Fruit fly (Drosophila melanogaster) whole organism, embryonic: Measurements from ENCODE around the gene CG8891.
A peak's percentile ranks its signal among the peaks of the same experiment; 100 is the strongest.

Experiments used
- ATbp ChIP-seq: fragments of 200-800 bp; sonication (Bioruptor generic); optimal IDR thresholded peaks from 2 replicates; lab custom pipeline; 2017; ENCODE audit warnings: missing biosample characterization, mild to moderate bottlenecking, missing genetic modification characterization, missing genetic modification reagents
- Abd-B ChIP-seq: fragments of 200-800 bp; sonication (Bioruptor generic); optimal IDR thresholded peaks from 2 replicates; lab custom pipeline; 2018; ENCODE audit warnings: missing biosample characterization, mild to moderate bottlenecking, missing genetic modification characterization, moderate library complexity
- B-H2 ChIP-seq: fragments of 200-800 bp; sonication (Bioruptor generic); optimal IDR thresholded peaks from 2 replicates; lab custom pipeline; 2018; ENCODE audit warnings: missing biosample characterization, mild to moderate bottlenecking, missing genetic modification characterization
- C15 ChIP-seq: fragments of 200-800 bp; sonication (Bioruptor generic); IDR thresholded peaks from 3 replicates; pipeline ENCODE4 v1.3.6; 2022; ENCODE audit warnings: missing biosample characterization, missing genetic modification characterization
- CG10366 ChIP-seq: fragments of 200-800 bp; sonication (Bioruptor generic); IDR thresholded peaks from 2 replicates; pipeline ENCODE4 v1.3.6; 2022; ENCODE audit warnings: missing biosample characterization, missing genetic modification characterization
- CG10654 ChIP-seq: fragments of 200-800 bp; sonication (Bioruptor generic); optimal IDR thresholded peaks from 2 replicates; lab custom pipeline; 2016; ENCODE audit warnings: missing biosample characterization, missing genetic modification characterization
- CG11504 ChIP-seq: fragments of 200-800 bp; sonication (Bioruptor generic); optimal IDR thresholded peaks from 3 replicates; lab custom pipeline; 2019; ENCODE audit warnings: missing biosample characterization, mild to moderate bottlenecking, missing genetic modification characterization, moderate library complexity
- CG11695 ChIP-seq: fragments of 200-800 bp; sonication (Bioruptor generic); IDR thresholded peaks from 3 replicates; pipeline ENCODE4 v1.3.6; 2022; ENCODE audit warnings: missing biosample characterization, missing genetic modification characterization
- CG13894 ChIP-seq: fragments of 200-800 bp; sonication (Bioruptor generic); optimal IDR thresholded peaks from 3 replicates; lab custom pipeline; 2018; ENCODE audit warnings: missing biosample characterization, mild to moderate bottlenecking, missing genetic modification characterization, moderate library complexity
- CG17385 ChIP-seq: fragments of 200-800 bp; sonication (Bioruptor generic); optimal IDR thresholded peaks from 3 replicates; lab custom pipeline; 2018; ENCODE audit warnings: missing biosample characterization, mild to moderate bottlenecking, missing genetic modification characterization
- CG17568 ChIP-seq: fragments of 200-800 bp; sonication (Bioruptor generic); optimal IDR thresholded peaks from 2 replicates; lab custom pipeline; 2018; ENCODE audit warnings: missing biosample characterization, mild to moderate bottlenecking, missing genetic modification characterization, moderate library complexity
- CG2875 ChIP-seq: fragments of 200-800 bp; sonication (Bioruptor generic); optimal IDR thresholded peaks from 2 replicates; lab custom pipeline; 2017; ENCODE audit warnings: missing biosample characterization, mild to moderate bottlenecking, missing genetic modification characterization, missing genetic modification reagents
- CG32772 ChIP-seq: fragments of 200-800 bp; sonication (Bioruptor generic); IDR thresholded peaks from 2 replicates; pipeline ENCODE4 v1.3.6; 2022; ENCODE audit warnings: missing biosample characterization, missing genetic modification characterization
- CG34224 ChIP-seq: fragments of 200-800 bp; sonication (Bioruptor generic); IDR thresholded peaks from 3 replicates; pipeline ENCODE4 v1.3.6; 2022; ENCODE audit warnings: missing biosample characterization, missing genetic modification characterization; ENCODE audit not compliant: partially characterized antibody
- CG43689 ChIP-seq: fragments of 200-800 bp; sonication (Bioruptor generic); IDR thresholded peaks from 2 replicates; pipeline ENCODE4 v1.3.6; 2022; ENCODE audit warnings: missing biosample characterization, missing genetic modification characterization
- CG7928 ChIP-seq: fragments of 200-800 bp; sonication (Bioruptor generic); optimal IDR thresholded peaks from 2 replicates; lab custom pipeline; 2017; ENCODE audit warnings: missing biosample characterization, mild to moderate bottlenecking, missing genetic modification characterization
- CG8290 ChIP-seq, 3 experiments: fragments of 200-800 bp; sonication (Bioruptor generic); optimal IDR thresholded peaks; 2 replicates each; lab custom pipeline; 2016 to 2019; ENCODE audit warnings: missing biosample characterization in 3 of 3, missing genetic modification characterization in 3 of 3, mild to moderate bottlenecking in 2 of 3, moderate library complexity in 1 of 3
- CG9437 ChIP-seq: fragments of 200-800 bp; sonication (Bioruptor generic); optimal IDR thresholded peaks from 2 replicates; lab custom pipeline; 2018; ENCODE audit warnings: missing biosample characterization, mild to moderate bottlenecking, missing genetic modification characterization
- CG9817 ChIP-seq: fragments of 200-800 bp; sonication (Bioruptor generic); optimal IDR thresholded peaks from 2 replicates; lab custom pipeline; 2018; ENCODE audit warnings: missing biosample characterization, mild to moderate bottlenecking, missing genetic modification characterization, moderate library complexity
- CTCF ChIP-seq: fragments of 200-800 bp; sonication (Bioruptor generic); optimal IDR thresholded peaks from 2 replicates; lab custom pipeline; 2017; ENCODE audit warnings: missing biosample characterization, mild to moderate bottlenecking, missing genetic modification characterization, moderate library complexity
- D ChIP-seq, 2 experiments: fragments of 200-800 bp in 1 of 2; fragments of >200 bp in 1 of 2; sonication (Bioruptor generic) in 1 of 2; optimal IDR thresholded peaks; 2 replicates in 1 of 2; 3 replicates in 1 of 2; lab custom pipeline; 2017; ENCODE audit warnings: mild to moderate bottlenecking in 1 of 2, missing biosample characterization in 1 of 2, missing genetic modification characterization in 1 of 2, missing genetic modification reagents in 1 of 2
- Dip2 ChIP-seq: fragments of 200-800 bp; sonication (Bioruptor generic); IDR thresholded peaks from 2 replicates; pipeline ENCODE4 v1.3.6; 2022; ENCODE audit warnings: missing biosample characterization, missing genetic modification characterization
- Dll ChIP-seq: fragments of 200-800 bp; sonication (Bioruptor generic); IDR thresholded peaks from 4 replicates; pipeline ENCODE4 v1.3.6; 2022; ENCODE audit warnings: missing biosample characterization, missing genetic modification characterization; ENCODE audit not compliant: partially characterized antibody
- Doc2 ChIP-seq: fragments of 200-800 bp; sonication (Bioruptor generic); IDR thresholded peaks from 2 replicates; pipeline ENCODE4 v1.3.6; 2022; ENCODE audit warnings: missing biosample characterization, missing genetic modification characterization
- Dref ChIP-seq: fragments of 200-800 bp; sonication (Bioruptor generic); IDR thresholded peaks from 2 replicates; pipeline ENCODE4 v1.3.6; 2022; ENCODE audit warnings: missing biosample characterization, missing genetic modification characterization
- H2.0 ChIP-seq: fragments of 200-800 bp; sonication (Bioruptor generic); IDR thresholded peaks from 2 replicates; pipeline ENCODE4 v1.3.6; 2022; ENCODE audit warnings: missing biosample characterization, missing genetic modification characterization
- HLH3B ChIP-seq: fragments of 200-800 bp; sonication (Bioruptor generic); IDR thresholded peaks from 2 replicates; pipeline ENCODE4 v1.3.6; 2022; ENCODE audit warnings: missing biosample characterization, missing genetic modification characterization
- HmgZ ChIP-seq: fragments of 200-800 bp; sonication (Bioruptor generic); optimal IDR thresholded peaks from 2 replicates; lab custom pipeline; 2018; ENCODE audit warnings: missing biosample characterization, mild to moderate bottlenecking, missing genetic modification characterization
- Max ChIP-seq: fragments of 200-800 bp; sonication (Bioruptor generic); optimal IDR thresholded peaks from 2 replicates; lab custom pipeline; 2016; ENCODE audit warnings: missing biosample characterization, mild to moderate bottlenecking, missing genetic modification characterization
- Mes4 ChIP-seq: fragments of 200-800 bp; sonication (Bioruptor generic); optimal IDR thresholded peaks from 2 replicates; lab custom pipeline; 2016; ENCODE audit warnings: missing biosample characterization, missing genetic modification characterization
- NK7.1 ChIP-seq: fragments of 200-800 bp; sonication (Bioruptor generic); optimal IDR thresholded peaks from 3 replicates; lab custom pipeline; 2016; ENCODE audit warnings: missing biosample characterization, missing genetic modification characterization
- Trl ChIP-seq, 3 experiments: fragments of >200 bp in 2 of 3; fragments of 200-800 bp in 1 of 3; sonication (Bioruptor generic) in 1 of 3; optimal IDR thresholded peaks; 2 replicates in 1 of 3; 3 replicates in 2 of 3; lab custom pipeline; 2016 to 2017; ENCODE audit warnings: missing biosample characterization in 1 of 3, missing genetic modification characterization in 1 of 3
- ac ChIP-seq: fragments of 200-800 bp; sonication (Bioruptor generic); optimal IDR thresholded peaks from 3 replicates; lab custom pipeline; 2017; ENCODE audit warnings: missing biosample characterization, mild to moderate bottlenecking, missing genetic modification characterization
- da ChIP-seq: fragments of 200-800 bp; sonication (Bioruptor generic); optimal IDR thresholded peaks from 2 replicates; lab custom pipeline; 2016; ENCODE audit warnings: missing biosample characterization, missing genetic modification characterization
- gt ChIP-seq: fragments of 200-800 bp; sonication (Bioruptor generic); IDR thresholded peaks from 2 replicates; pipeline ENCODE4 v1.3.6; 2022; ENCODE audit warnings: missing biosample characterization, missing genetic modification characterization
- kni ChIP-seq: fragments of 200-800 bp; sonication (Bioruptor generic); optimal IDR thresholded peaks from 3 replicates; lab custom pipeline; 2017; ENCODE audit warnings: mild to moderate bottlenecking, missing biosample characterization, missing genetic modification reagents, missing genetic modification characterization
- lab ChIP-seq: fragments of 200-800 bp; sonication (Bioruptor generic); optimal IDR thresholded peaks from 3 replicates; lab custom pipeline; 2017; ENCODE audit warnings: missing biosample characterization, missing genetic modification characterization, mild to moderate bottlenecking, moderate library complexity, missing genetic modification reagents
- mam ChIP-seq: fragments of 200-800 bp; sonication (Bioruptor generic); optimal IDR thresholded peaks from 3 replicates; lab custom pipeline; 2016; ENCODE audit warnings: missing biosample characterization, missing genetic modification characterization
- oc ChIP-seq: fragments of 200-800 bp; sonication (Bioruptor generic); optimal IDR thresholded peaks from 2 replicates; lab custom pipeline; 2018; ENCODE audit warnings: missing biosample characterization, mild to moderate bottlenecking, missing genetic modification characterization, moderate library complexity
- odd ChIP-seq: fragments of 200-800 bp; sonication (Bioruptor generic); optimal IDR thresholded peaks from 2 replicates; lab custom pipeline; 2017; ENCODE audit warnings: missing biosample characterization, mild to moderate bottlenecking, missing genetic modification characterization
- otp ChIP-seq: fragments of 200-800 bp; sonication (Bioruptor generic); IDR thresholded peaks from 3 replicates; pipeline ENCODE4, ENCODE4 v1.3.6; 2022; ENCODE audit warnings: missing biosample characterization, missing genetic modification characterization
- rib ChIP-seq: fragments of 200-800 bp; sonication (Bioruptor generic); IDR thresholded peaks from 2 replicates; pipeline ENCODE4 v1.3.6; 2022; ENCODE audit warnings: missing biosample characterization, missing genetic modification characterization
- sna ChIP-seq: fragments of 200-800 bp; sonication (Bioruptor generic); IDR thresholded peaks from 2 replicates; pipeline ENCODE4 v1.3.6; 2022; ENCODE audit warnings: missing biosample characterization, missing genetic modification characterization; ENCODE audit not compliant: partially characterized antibody
- tna ChIP-seq: fragments of 200-800 bp; sonication (Bioruptor generic); IDR thresholded peaks from 2 replicates; pipeline ENCODE4 v1.3.6; 2022; ENCODE audit warnings: missing biosample characterization, missing genetic modification characterization; ENCODE audit not compliant: partially characterized antibody
- trem ChIP-seq: fragments of 200-800 bp; optimal IDR thresholded peaks from 3 replicates; lab custom pipeline; 2019; ENCODE audit warnings: missing biosample characterization, mild to moderate bottlenecking, missing genetic modification characterization, moderate library complexity
- unpg ChIP-seq: fragments of 200-800 bp; sonication (Bioruptor generic); optimal IDR thresholded peaks from 3 replicates; lab custom pipeline; 2018; ENCODE audit warnings: missing biosample characterization, mild to moderate bottlenecking, missing genetic modification characterization, moderate library complexity
- usp ChIP-seq: fragments of >200 bp; optimal IDR thresholded peaks from 2 replicates; lab custom pipeline; 2017; ENCODE audit warnings: missing biosample characterization, missing genetic modification characterization
- zen ChIP-seq: fragments of 200-800 bp; sonication (Bioruptor generic); optimal IDR thresholded peaks from 3 replicates; lab custom pipeline; 2018; ENCODE audit warnings: missing biosample characterization, mild to moderate bottlenecking, missing genetic modification characterization, moderate library complexity

CG8891 gene

dm6 chr2L:5000919-5001581, 21.9 kb upstream of the CG8891 start (continued):
- TF ChIP-seq trem (tag; lab: Kevin White, UChicago), result no peak
- peak; percentile 13 for TF ChIP-seq B-H2 (GFP tag; lab: Kevin White, UChicago)
- peak; percentile 57 for TF ChIP-seq D (optimal IDR thresholded peaks at IDR 0.05; lab: Kevin White, UChicago)
- TF ChIP-seq D (GFP tag; optimal IDR thresholded peaks at IDR 0.05; lab: Kevin White, UChicago), result no peak
- TF ChIP-seq CG7928 (GFP tag; lab: Kevin White, UChicago), result no peak
- peak; percentile 72 for TF ChIP-seq CG13894
- TF ChIP-seq otp (GFP tag; lab: Robert Waterston, UW), result peak; percentile 65; the same call in 2 of the 3 replicates
- TF ChIP-seq CG34224 (GFP tag; lab: Robert Waterston, UW), result no peak
- no peak for TF ChIP-seq CG10654 (GFP tag; lab: Kevin White, UChicago)
- TF ChIP-seq H2.0 (GFP tag; lab: Robert Waterston, UW), result peak; percentile 65; the same call in 1 of the 2 replicates
- peak; percentile 33 for TF ChIP-seq CTCF (GFP tag; lab: Kevin White, UChicago)
- no peak for TF ChIP-seq HLH3B
- no peak for TF ChIP-seq CG9437 (GFP tag; lab: Kevin White, UChicago)
- TF ChIP-seq Dll (GFP tag; lab: Robert Waterston, UW), result no peak
- TF ChIP-seq Doc2, result 0 out of 2 replicates have a peak, but pooled peaks have one; percentile 4
- TF ChIP-seq CG8290 (GFP tag; optimal IDR thresholded peaks at IDR 0.05; lab: Kevin White, UChicago), result peak; percentile 89
- TF ChIP-seq CG8290 (tag; optimal IDR thresholded peaks at IDR 0.05; lab: Kevin White, UChicago), result peak; percentile 2 to 81
- TF ChIP-seq CG17568 (GFP tag; lab: Kevin White, UChicago), result no peak
- no peak for TF ChIP-seq CG17385 (GFP tag; lab: Kevin White, UChicago)
- TF ChIP-seq unpg (GFP tag; lab: Kevin White, UChicago), result no peak
- peak; percentile 31; the same call in 1 of the 2 replicates for TF ChIP-seq Dref (GFP tag; lab: Robert Waterston, UW)
- TF ChIP-seq usp (GFP tag; lab: Kevin White, UChicago), result no peak
- peak; percentile 34 for TF ChIP-seq CG10366 (GFP tag; lab: Robert Waterston, UW)
- peak; percentile 17 for TF ChIP-seq HmgZ (tag; lab: Kevin White, UChicago)
- peak; percentile 84 for TF ChIP-seq rib (GFP tag; lab: Robert Waterston, UW)
- TF ChIP-seq CG11695, result peak; percentile 6; the same call in 1 of the 3 replicates
- TF ChIP-seq oc, result no peak
- TF ChIP-seq Dip2 (GFP tag; lab: Robert Waterston, UW), result no peak
- no peak for TF ChIP-seq CG11504 (tag; lab: Kevin White, UChicago)
- TF ChIP-seq ac, result no peak
- no peak; the same call in 1 of the 2 replicates for TF ChIP-seq gt (GFP tag; lab: Robert Waterston, UW)
- TF ChIP-seq Trl (optimal IDR thresholded peaks at IDR 0.05; lab: Kevin White, UChicago), result peak in 1 of 2 experiments; percentile 29
- TF ChIP-seq Trl (GFP tag; optimal IDR thresholded peaks at IDR 0.05; lab: Kevin White, UChicago), result peak; percentile 41
- TF ChIP-seq Max (GFP tag; lab: Kevin White, UChicago), result no peak
- TF ChIP-seq tna (GFP tag; lab: Robert Waterston, UW), result peak; percentile 19; the same call in 1 of the 2 replicates
- peak; percentile 72 for TF ChIP-seq Abd-B
- peak; percentile 10 for TF ChIP-seq kni (GFP tag; lab: Kevin White, UChicago)
- no peak for TF ChIP-seq da (GFP tag; lab: Kevin White, UChicago)
- no peak for TF ChIP-seq mam
- no peak for TF ChIP-seq CG9817 (tag; lab: Kevin White, UChicago)
- no peak for TF ChIP-seq zen
- no peak for TF ChIP-seq ATbp
- no peak for TF ChIP-seq C15
- peak; percentile 6 for TF ChIP-seq CG2875 (GFP tag; lab: Kevin White, UChicago)
- TF ChIP-seq sna (GFP tag; lab: Robert Waterston, UW), result no peak
- TF ChIP-seq odd, result no peak
- no peak for TF ChIP-seq CG43689 (GFP tag; lab: Robert Waterston, UW)
- no peak for TF ChIP-seq Mes4 (GFP tag; lab: Kevin White, UChicago)
- peak; percentile 47; the same call in 1 of the 2 replicates for TF ChIP-seq CG32772 (GFP tag; lab: Robert Waterston, UW)
- no peak for TF ChIP-seq lab (GFP tag; lab: Kevin White, UChicago)
- TF ChIP-seq NK7.1 (GFP tag; lab: Kevin White, UChicago), result no peak
